Worm (Caenorhabditis elegans) whole organism, L3 larva: ENCODE data around the gene C34F6.1.

Experiments
- elt-1 ChIP-seq: fragments of 150-350 bp; optimal IDR thresholded peaks from 2 replicates; lab custom pipeline; 2014; ENCODE audit warnings: missing biosample characterization, missing genetic modification characterization
- nhr-237 ChIP-seq: fragments of 150-350 bp; optimal IDR thresholded peaks from 2 replicates; lab custom pipeline; 2014; ENCODE audit warnings: missing biosample characterization, missing genetic modification characterization
- nhr-76 ChIP-seq: fragments of 150-350 bp; sonication (generic microtip); optimal IDR thresholded peaks from 5 replicates; lab custom pipeline; 2014; ENCODE audit warnings: missing biosample characterization, missing genetic modification characterization
- unc-62 ChIP-seq: fragments of 150-350 bp; sonication (generic microtip); optimal IDR thresholded peaks from 4 replicates; lab custom pipeline; 2014; ENCODE audit warnings: missing biosample characterization, missing genetic modification reagents, missing genetic modification characterization

DNA sequence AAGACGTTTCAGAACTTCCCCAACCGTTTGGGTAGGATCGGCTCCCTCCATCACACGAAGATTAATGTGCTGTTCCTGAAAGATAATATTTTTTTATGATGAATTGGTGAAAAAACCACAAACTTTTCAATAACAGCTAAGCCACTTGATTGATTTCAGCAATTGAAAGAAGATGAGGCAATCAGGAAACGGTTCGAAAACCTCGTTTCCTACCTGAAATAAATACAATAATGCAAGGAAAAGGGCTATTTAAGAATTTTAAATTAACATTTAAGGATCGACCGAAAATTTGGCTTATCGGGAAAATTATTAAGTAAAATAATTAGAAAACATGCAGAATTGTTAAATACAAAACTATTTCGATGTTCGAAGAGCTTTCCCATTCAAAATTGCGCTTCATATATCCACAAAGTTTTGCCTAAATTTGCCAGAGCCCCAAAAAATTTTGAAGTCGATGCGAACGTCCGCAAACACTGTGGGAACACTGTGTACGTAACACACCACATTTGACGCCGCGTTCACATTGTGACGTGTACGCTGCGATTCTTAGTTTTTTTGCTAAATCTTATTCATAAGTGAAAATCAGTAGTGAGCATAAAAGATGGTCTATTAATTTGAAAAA, 26.1 kb upstream of the C34F6.1 start, which contains the start of gene C34F6.9:
- TF ChIP-seq unc-62 (no peak), nhr-76 (tag; lab: Kevin White, UChicago) (no peak), elt-1 (tag; lab: Kevin White, UChicago) (no peak), nhr-237 (tag; lab: Kevin White, UChicago) (no peak)
